Fruit fly (Drosophila melanogaster): Measurements from ENCODE around the gene CG7800.
A peak's percentile ranks its signal among the peaks of the same experiment; 100 is the strongest.

Gene CG7800

DNA sequence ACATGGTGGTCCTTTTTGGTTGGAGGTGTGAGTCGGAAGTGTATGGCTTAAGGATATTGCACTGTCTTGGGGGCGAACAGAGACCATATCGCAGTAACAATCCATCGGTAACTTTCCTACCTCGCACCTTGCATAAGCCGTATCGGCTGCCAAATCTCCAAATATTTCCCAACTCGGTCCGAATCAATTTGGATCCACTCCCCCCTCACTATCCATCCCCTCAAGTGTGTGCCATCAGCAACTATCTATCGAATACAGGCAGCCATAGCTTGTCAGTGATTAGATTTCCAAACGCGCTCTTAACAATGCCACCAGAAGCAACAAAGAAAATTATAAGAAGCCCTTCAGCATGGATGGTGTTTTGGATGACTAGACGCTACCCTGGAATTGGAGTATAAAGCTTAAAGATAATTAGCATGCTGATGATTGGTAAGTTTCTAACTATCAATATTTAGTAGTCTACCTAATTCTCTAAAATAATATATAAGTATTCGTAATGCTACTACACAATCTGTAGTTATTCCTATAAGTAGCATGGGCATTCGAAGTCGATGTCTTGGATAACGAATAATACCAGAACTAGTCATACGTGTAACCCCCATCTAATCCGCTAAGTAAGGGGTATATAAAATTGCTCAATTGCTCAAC is 11.0 kb upstream of the CG7800 start (continued):
- TF ChIP-seq CG2199 (GFP tag; IDR thresholded peaks at IDR 0.05) = 0 out of 3 replicates have a peak, but pooled peaks have one; percentile 8
- TF ChIP-seq Oli (tag; optimal IDR thresholded peaks at IDR 0.05) = peak; percentile 68
- TF ChIP-seq HLH3B (GFP tag; IDR thresholded peaks at IDR 0.05) = 0 out of 2 replicates have a peak, but pooled peaks have one; percentile 16
- TF ChIP-seq B-H1 (GFP tag; IDR thresholded peaks at IDR 0.05) = peak; percentile 24; the same call in 1 of the 3 replicates
- TF ChIP-seq CG8478 (optimal IDR thresholded peaks at IDR 0.05) = no peak
- TF ChIP-seq PHDP (tag; optimal IDR thresholded peaks at IDR 0.05) = peak; percentile 64
- peak in 1 of 2 experiments; percentile 88 for TF ChIP-seq eve (GFP tag; optimal IDR thresholded peaks at IDR 0.05)
- TF ChIP-seq Ptx1 (GFP tag; IDR thresholded peaks at IDR 0.05) = peak; percentile 73
- no peak for TF ChIP-seq Dref (GFP tag; IDR thresholded peaks at IDR 0.05)
- peak; percentile 70 for TF ChIP-seq CG18599 (GFP tag; optimal IDR thresholded peaks at IDR 0.05)
- peak; percentile 40 for TF ChIP-seq CG9727 (GFP tag; optimal IDR thresholded peaks at IDR 0.05)
- TF ChIP-seq CG6272 (GFP tag; IDR thresholded peaks at IDR 0.05) = 0 out of 2 replicates have a peak, but pooled peaks have one; percentile 7
- no peak for TF ChIP-seq insv (GFP tag; optimal IDR thresholded peaks at IDR 0.05)
- TF ChIP-seq CG1603 (tag; optimal IDR thresholded peaks at IDR 0.05) = peak; percentile 51
- peak; percentile 35 for TF ChIP-seq Abd-B (GFP tag; optimal IDR thresholded peaks at IDR 0.05)
- TF ChIP-seq CG1602 (GFP tag; optimal IDR thresholded peaks at IDR 0.05) = peak; percentile 41
- peak; percentile 48; the same call in 1 of the 2 replicates for TF ChIP-seq ara (GFP tag; IDR thresholded peaks at IDR 0.05)
- TF ChIP-seq seq (GFP tag; IDR thresholded peaks at IDR 0.05) = 0 out of 2 replicates have a peak, but pooled peaks have one; percentile 28
- peak; percentile 50 for TF ChIP-seq CG12155 (GFP tag; optimal IDR thresholded peaks at IDR 0.05)
- peak in 1 of 2 experiments; percentile 77 for TF ChIP-seq Hr51 (GFP tag; optimal IDR thresholded peaks at IDR 0.05)
- TF ChIP-seq D19A (tag; optimal IDR thresholded peaks at IDR 0.05) = peak; percentile 47
- TF ChIP-seq tup (GFP tag; optimal IDR thresholded peaks at IDR 0.05) = no peak
- no peak for TF ChIP-seq CG31388 (GFP tag; optimal IDR thresholded peaks at IDR 0.05)
- TF ChIP-seq gsb (GFP tag; IDR thresholded peaks at IDR 0.05) = 0 out of 2 replicates have a peak, but pooled peaks have one; percentile 30
- TF ChIP-seq ATbp (GFP tag; optimal IDR thresholded peaks at IDR 0.05) = peak; percentile 1
- TF ChIP-seq ase (GFP tag; IDR thresholded peaks at IDR 0.05) = no peak
- TF ChIP-seq CG11456 (GFP tag; IDR thresholded peaks at IDR 0.05) = no peak
- TF ChIP-seq stc (GFP tag; IDR thresholded peaks at IDR 0.05) = peak; percentile 55; the same call in 1 of the 2 replicates
- peak in 1 of 2 experiments; percentile 52 for TF ChIP-seq bsh (GFP tag; optimal IDR thresholded peaks at IDR 0.05)
- TF ChIP-seq BtbVII (GFP tag; optimal IDR thresholded peaks at IDR 0.05) = peak; percentile 20
- TF ChIP-seq Lim3 (GFP tag; IDR thresholded peaks at IDR 0.05) = peak; percentile 71; the same call in 1 of the 2 replicates
- peak; percentile 59 for TF ChIP-seq CG30403 (GFP tag; optimal IDR thresholded peaks at IDR 0.05)
- TF ChIP-seq CG10267 (tag; optimal IDR thresholded peaks at IDR 0.05) = peak; percentile 24
- TF ChIP-seq CG7839 (tag; optimal IDR thresholded peaks at IDR 0.05) = peak; percentile 80
- no peak for TF ChIP-seq YL-1 (GFP tag; optimal IDR thresholded peaks at IDR 0.05)
- 0 out of 3 replicates have a peak, but pooled peaks have one; percentile 27 for TF ChIP-seq Dbx (GFP tag; IDR thresholded peaks at IDR 0.05)
- TF ChIP-seq Sox102F (GFP tag; optimal IDR thresholded peaks at IDR 0.05) = peak; percentile 66
- peak; percentile 77 for TF ChIP-seq CG11504 (tag; optimal IDR thresholded peaks at IDR 0.05)
- TF ChIP-seq chn (GFP tag; optimal IDR thresholded peaks at IDR 0.05) = peak; percentile 32
- TF ChIP-seq CG14667 (GFP tag; IDR thresholded peaks at IDR 0.05) = 0 out of 2 replicates have a peak, but pooled peaks have one; percentile 12
- TF ChIP-seq Hsf (GFP tag; optimal IDR thresholded peaks at IDR 0.05) = peak; percentile 42
- peak; percentile 97 for TF ChIP-seq mirr (GFP tag; optimal IDR thresholded peaks at IDR 0.05)
- no peak for TF ChIP-seq CHES-1-like (GFP tag; optimal IDR thresholded peaks at IDR 0.05)
- TF ChIP-seq CkIIα-i1 (GFP tag; IDR thresholded peaks at IDR 0.05) = no peak
- TF ChIP-seq pho (GFP tag; optimal IDR thresholded peaks at IDR 0.05) = peak; percentile 46
- TF ChIP-seq CG9215 (GFP tag; IDR thresholded peaks at IDR 0.05) = peak; percentile 56
- TF ChIP-seq CG13775 (GFP tag; optimal IDR thresholded peaks at IDR 0.05) = peak; percentile 30
- TF ChIP-seq CG12744 (GFP tag; optimal IDR thresholded peaks at IDR 0.05) = peak; percentile 25
- peak; percentile 2 for TF ChIP-seq Camta (GFP tag; optimal IDR thresholded peaks at IDR 0.05)

Data from whole organism, embryonic.